Worm (Caenorhabditis elegans) whole organism, L4/young adult: ENCODE results near the gene pfd-2.

Source experiments
- W03F9.2 ChIP-seq: fragments of 150-350 bp; optimal IDR thresholded peaks from 2 replicates; lab custom pipeline; 2014; ENCODE audit warnings: missing biosample characterization, missing genetic modification characterization
- dao-5 ChIP-seq: sonication (generic microtip); optimal IDR thresholded peaks from 2 replicates; lab custom pipeline; 2016; ENCODE audit warnings: missing genotype, missing genetic modification characterization, moderate library complexity, missing compliant biosample characterization
- him-1 ChIP-seq: sonication (generic microtip); optimal IDR thresholded peaks from 2 replicates; lab custom pipeline; 2016; ENCODE audit warnings: missing genotype, missing genetic modification reagents, missing genetic modification characterization, missing compliant biosample characterization

DNA sequence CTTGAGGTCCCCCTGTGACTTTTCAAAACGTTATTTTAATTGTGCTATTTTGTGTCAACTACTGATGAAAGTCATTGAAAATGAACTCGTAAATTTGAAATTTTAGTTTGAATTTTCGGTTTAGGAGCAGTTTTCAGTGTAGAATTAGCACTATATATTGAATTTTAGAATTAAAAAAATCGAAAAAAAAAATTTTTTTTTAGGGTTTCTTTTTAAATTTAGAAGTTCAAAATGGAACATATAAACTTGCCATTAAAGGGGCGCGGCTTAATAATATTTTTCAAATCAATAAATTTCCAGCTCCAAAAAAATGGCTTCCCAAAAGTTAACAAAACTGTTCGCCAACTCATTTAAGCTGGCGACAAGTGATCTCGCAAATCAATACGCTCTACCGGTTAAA is 24.4 kb downstream of the pfd-2 start, which contains the start of gene H20J04.9:
- no peak for TF ChIP-seq him-1
- no peak for TF ChIP-seq W03F9.2 (tag; lab: Kevin White, UChicago)
- no peak for TF ChIP-seq dao-5 (tag; lab: Kevin White, UChicago)
